Worm (Caenorhabditis elegans): ENCODE results near the gene fbxa-74.

- TF ChIP-seq ama-1 (optimal IDR thresholded peaks at IDR 0.05): no peak
- no peak for TF ChIP-seq hmg-4 (GFP tag; optimal IDR thresholded peaks at IDR 0.05)
These were observed 44.3 kb upstream of the fbxa-74 start for ce11 chrIII:1743081-1743480.

Data from whole organism, early embryonic.